Fruit fly (Drosophila melanogaster) whole organism, embryonic: Measurements from ENCODE around the gene phtm.

ENCODE experiments used
- Aef1 ChIP-seq: fragments of 200-800 bp; sonication (Bioruptor generic); IDR thresholded peaks from 3 replicates; pipeline ENCODE4 v1.3.6; 2022; ENCODE audit warnings: missing biosample characterization, missing genetic modification characterization
- CG10267 ChIP-seq: fragments of 200-800 bp; sonication (Bioruptor generic); optimal IDR thresholded peaks from 2 replicates; lab custom pipeline; 2018; ENCODE audit warnings: missing biosample characterization, mild to moderate bottlenecking, missing genetic modification characterization, moderate library complexity
- CG11560 ChIP-seq: fragments of 200-800 bp; sonication (Bioruptor generic); IDR thresholded peaks from 3 replicates; pipeline ENCODE4 v1.3.6; 2022; ENCODE audit warnings: missing biosample characterization, missing genetic modification characterization
- CG2889 ChIP-seq: fragments of 200-800 bp; sonication (Bioruptor generic); IDR thresholded peaks from 3 replicates; pipeline ENCODE4 v1.3.6; 2022; ENCODE audit warnings: missing biosample characterization, missing genetic modification characterization
- Hmx ChIP-seq: fragments of 200-800 bp; sonication (Bioruptor generic); optimal IDR thresholded peaks from 2 replicates; lab custom pipeline; 2016; ENCODE audit warnings: missing biosample characterization, missing genetic modification characterization
- MBD-R2 ChIP-seq: fragments of 200-800 bp; sonication (Bioruptor generic); IDR thresholded peaks from 2 replicates; pipeline ENCODE4 v1.3.6; 2022; ENCODE audit warnings: missing biosample characterization, missing genetic modification characterization
- Optix ChIP-seq: fragments of 200-800 bp; sonication (Bioruptor generic); IDR thresholded peaks from 3 replicates; pipeline ENCODE4 v1.3.6; 2022; ENCODE audit warnings: missing biosample characterization, missing genetic modification characterization
- bbx ChIP-seq: fragments of 200-800 bp; sonication (Bioruptor generic); IDR thresholded peaks from 2 replicates; pipeline ENCODE4 v1.3.6; 2022; ENCODE audit warnings: missing biosample characterization, missing genetic modification characterization; ENCODE audit not compliant: partially characterized antibody
- chm ChIP-seq: fragments of 200-800 bp; sonication (Bioruptor generic); IDR thresholded peaks from 2 replicates; pipeline ENCODE4 v1.3.6; 2022; ENCODE audit warnings: missing biosample characterization, missing genetic modification characterization
- grn ChIP-seq: fragments of 200-800 bp; sonication (Bioruptor generic); optimal IDR thresholded peaks from 3 replicates; lab custom pipeline; 2017; ENCODE audit warnings: missing biosample characterization, missing genetic modification characterization
- gsb ChIP-seq: fragments of 200-800 bp; sonication (Bioruptor generic); IDR thresholded peaks from 2 replicates; pipeline ENCODE4 v1.3.6; 2022; ENCODE audit warnings: missing biosample characterization, missing genetic modification characterization
- twi ChIP-seq: fragments of 200-800 bp; optimal IDR thresholded peaks from 2 replicates; lab custom pipeline; 2019; ENCODE audit warnings: missing biosample characterization, mild to moderate bottlenecking, missing genetic modification characterization, moderate library complexity
- vfl ChIP-seq: fragments of 200-800 bp; sonication (Bioruptor generic); optimal IDR thresholded peaks from 2 replicates; lab custom pipeline; 2016; ENCODE audit warnings: missing biosample characterization, missing genetic modification characterization
- zen ChIP-seq: fragments of 200-800 bp; sonication (Bioruptor generic); optimal IDR thresholded peaks from 3 replicates; lab custom pipeline; 2018; ENCODE audit warnings: missing biosample characterization, mild to moderate bottlenecking, missing genetic modification characterization, moderate library complexity

- TF ChIP-seq gsb (GFP tag; lab: Robert Waterston, UW) (no peak), CG2889 (GFP tag; lab: Robert Waterston, UW) (no peak), chm (GFP tag; lab: Robert Waterston, UW) (no peak), twi (tag; lab: Kevin White, UChicago) (no peak), Optix (GFP tag; lab: Robert Waterston, UW) (no peak), bbx (GFP tag; lab: Robert Waterston, UW) (no peak), zen (tag; lab: Kevin White, UChicago) (no peak), vfl (no peak), grn (GFP tag; lab: Kevin White, UChicago) (no peak), CG11560 (tag; lab: Robert Waterston, UW) (no peak), CG10267 (tag; lab: Kevin White, UChicago) (no peak), Hmx (no peak), MBD-R2 (GFP tag; lab: Robert Waterston, UW) (no peak), Aef1 (GFP tag; lab: Robert Waterston, UW) (no peak)
Observed at dm6 chrX:18725572-18725971, 40.0 kb downstream of the phtm start, which contains the start of gene CG42302.
